Worm (Caenorhabditis elegans) whole organism, young adult: Measurements from ENCODE around the gene str-63.
"Not testable (repeated sequence)": the region's sequence is repeated elsewhere in the genome, so short reads cannot be mapped to it uniquely, and the experiment has no call there.

Source experiments
- B0261.1 ChIP-seq: sonication (generic microtip); optimal IDR thresholded peaks from 2 replicates; lab custom pipeline; 2016; ENCODE audit warnings: mild to moderate bottlenecking, missing genetic modification characterization, moderate library complexity, missing compliant biosample characterization
- B0336.3 ChIP-seq: fragments of 200-800 bp; sonication (Bioruptor generic); IDR thresholded peaks from 2 replicates; pipeline ENCODE4 v1.3.6; 2022; ENCODE audit warnings: missing genetic modification characterization, missing compliant biosample characterization
- D2030.7 ChIP-seq: fragments of 200-800 bp; sonication (Bioruptor generic); IDR thresholded peaks from 2 replicates; pipeline ENCODE4 v1.3.6; 2022; ENCODE audit warnings: missing genetic modification reagents, missing genetic modification characterization, missing compliant biosample characterization
- F23B12.7 ChIP-seq: sonication (generic microtip); optimal IDR thresholded peaks from 2 replicates; lab custom pipeline; 2017; ENCODE audit warnings: missing genetic modification characterization, mild to moderate bottlenecking, missing compliant biosample characterization, antibody characterized with exemption, moderate library complexity; ENCODE audit not compliant: insufficient read depth
- F33H1.4 ChIP-seq: fragments of 200-800 bp; sonication (Bioruptor generic); IDR thresholded peaks from 2 replicates; pipeline ENCODE4 v1.3.6; 2022; ENCODE audit warnings: missing genetic modification reagents, missing genetic modification characterization, missing compliant biosample characterization
- F49E8.2 ChIP-seq: sonication (generic microtip); optimal IDR thresholded peaks from 3 replicates; lab custom pipeline; 2017; ENCODE audit warnings: missing genetic modification characterization, mild to moderate bottlenecking, missing compliant biosample characterization, antibody characterized with exemption, moderate library complexity; ENCODE audit not compliant: insufficient read depth
- K11D2.4 ChIP-seq: fragments of 200-800 bp; sonication (Bioruptor generic); IDR thresholded peaks from 2 replicates; pipeline ENCODE4 v1.3.6; 2022; ENCODE audit warnings: missing genetic modification reagents, missing genetic modification characterization, missing compliant biosample characterization
- T07F8.4 ChIP-seq: sonication (generic microtip); optimal IDR thresholded peaks from 2 replicates; lab custom pipeline; 2016; ENCODE audit warnings: mild to moderate bottlenecking, missing genetic modification characterization, moderate library complexity, missing compliant biosample characterization
- Y53F4B.3 ChIP-seq: fragments of 200-800 bp; sonication (Bioruptor generic); IDR thresholded peaks from 2 replicates; pipeline ENCODE4 v1.3.6; 2022; ENCODE audit warnings: missing genetic modification reagents, missing genetic modification characterization, missing compliant biosample characterization
- Y56A3A.18 ChIP-seq: fragments of 200-800 bp; sonication (Bioruptor generic); IDR thresholded peaks from 2 replicates; pipeline ENCODE4 v1.3.6; 2022; ENCODE audit warnings: missing genetic modification reagents, missing genetic modification characterization, missing compliant biosample characterization
- Y67H2A.10 ChIP-seq: fragments of 200-800 bp; sonication (Bioruptor generic); conservative IDR thresholded peaks from 2 replicates; pipeline ENCODE4 v1.3.6; 2022; ENCODE audit warnings: missing genetic modification reagents, missing genetic modification characterization, missing compliant biosample characterization
- aptf-3 ChIP-seq: fragments of 200-800 bp; sonication (Bioruptor generic); IDR thresholded peaks from 2 replicates; pipeline ENCODE4 v1.3.6; 2022; ENCODE audit warnings: missing genetic modification characterization, missing compliant biosample characterization
- attf-3 ChIP-seq: fragments of 200-800 bp; sonication (Bioruptor generic); conservative IDR thresholded peaks from 2 replicates; pipeline ENCODE4 v1.3.6; 2022; ENCODE audit warnings: missing genetic modification reagents, missing genetic modification characterization, missing compliant biosample characterization
- cebp-2 ChIP-seq: fragments of 200-800 bp; sonication (Bioruptor generic); IDR thresholded peaks from 2 replicates; pipeline ENCODE4 v1.3.6; 2022; ENCODE audit warnings: missing genetic modification characterization, missing compliant biosample characterization
- ceh-40 ChIP-seq: fragments of 200-800 bp; sonication (Bioruptor generic); IDR thresholded peaks from 2 replicates; pipeline ENCODE4 v1.3.6; 2022; ENCODE audit warnings: missing genetic modification characterization, missing compliant biosample characterization
- ceh-58 ChIP-seq: fragments of 200-800 bp; sonication (Bioruptor generic); IDR thresholded peaks from 2 replicates; pipeline ENCODE4 v1.3.6; 2022; ENCODE audit warnings: missing genetic modification characterization, missing compliant biosample characterization
- dox-1 ChIP-seq: fragments of 200-800 bp; sonication (Bioruptor generic); IDR thresholded peaks from 2 replicates; pipeline ENCODE4 v1.3.6; 2022; ENCODE audit warnings: missing genetic modification reagents, missing genetic modification characterization, missing compliant biosample characterization
- egrh-3 ChIP-seq: fragments of 200-800 bp; sonication (Bioruptor generic); IDR thresholded peaks from 2 replicates; pipeline ENCODE4 v1.3.6; 2022; ENCODE audit warnings: missing genetic modification reagents, missing genetic modification characterization, missing compliant biosample characterization
- ekl-4 ChIP-seq: fragments of 200-800 bp; sonication (Bioruptor generic); IDR thresholded peaks from 2 replicates; pipeline ENCODE4 v1.3.6; 2022; ENCODE audit warnings: missing genetic modification reagents, missing genetic modification characterization, missing compliant biosample characterization
- hmg-1.2 ChIP-seq: fragments of 200-800 bp; sonication (Bioruptor generic); IDR thresholded peaks from 2 replicates; pipeline ENCODE4 v1.3.6; 2022; ENCODE audit warnings: missing genetic modification reagents, missing genetic modification characterization, missing compliant biosample characterization
- hmg-20 ChIP-seq: fragments of 200-800 bp; sonication (Bioruptor generic); IDR thresholded peaks from 2 replicates; pipeline ENCODE4 v1.3.6; 2022; ENCODE audit warnings: missing genetic modification reagents, missing genetic modification characterization, missing compliant biosample characterization
- let-526 ChIP-seq: fragments of 200-800 bp; sonication (Bioruptor generic); IDR thresholded peaks from 2 replicates; pipeline ENCODE4 v1.3.6; 2022; ENCODE audit warnings: missing genetic modification reagents, missing genetic modification characterization, missing compliant biosample characterization
- let-607 ChIP-seq, 2 experiments: fragments of 200-800 bp in 1 of 2; sonication (Bioruptor generic) in 1 of 2; sonication (generic microtip) in 1 of 2; optimal IDR thresholded peaks; 2 replicates each; lab custom pipeline; 2016 to 2018; ENCODE audit warnings: mild to moderate bottlenecking in 2 of 2, missing compliant biosample characterization in 2 of 2, missing genetic modification characterization in 2 of 2, moderate library complexity in 2 of 2, missing genotype in 1 of 2
- lin-26 ChIP-seq: fragments of 200-800 bp; sonication (Bioruptor generic); IDR thresholded peaks from 2 replicates; pipeline ENCODE4 v1.3.6; 2022; ENCODE audit warnings: missing genetic modification reagents, missing genetic modification characterization, missing compliant biosample characterization
- lsl-1 ChIP-seq: fragments of 200-800 bp; sonication (Bioruptor generic); optimal IDR thresholded peaks from 2 replicates; lab custom pipeline; 2018; ENCODE audit warnings: mild to moderate bottlenecking, missing genetic modification characterization, moderate library complexity, missing compliant biosample characterization
- madf-6 ChIP-seq: fragments of 200-800 bp; sonication (Bioruptor generic); IDR thresholded peaks from 2 replicates; pipeline ENCODE4 v1.3.6; 2022; ENCODE audit warnings: missing genetic modification reagents, missing genetic modification characterization, missing compliant biosample characterization
- madf-8 ChIP-seq: fragments of 200-800 bp; sonication (Bioruptor generic); conservative IDR thresholded peaks from 2 replicates; pipeline ENCODE4 v1.3.6; 2022; ENCODE audit warnings: missing genetic modification reagents, missing genetic modification characterization, missing compliant biosample characterization
- mcd-1 ChIP-seq: fragments of 200-800 bp; sonication (Bioruptor generic); IDR thresholded peaks from 2 replicates; pipeline ENCODE4 v1.3.6; 2022; ENCODE audit warnings: missing genetic modification reagents, missing genetic modification characterization, missing compliant biosample characterization
- nfya-2 ChIP-seq: fragments of 200-800 bp; sonication (Bioruptor generic); IDR thresholded peaks from 2 replicates; pipeline ENCODE4 v1.3.6; 2022; ENCODE audit warnings: missing genetic modification reagents, missing genetic modification characterization, missing compliant biosample characterization
- nhr-80 ChIP-seq: sonication (generic microtip); optimal IDR thresholded peaks from 2 replicates; lab custom pipeline; 2016; ENCODE audit warnings: missing genetic modification characterization, missing compliant biosample characterization
- nhr-90 ChIP-seq: sonication (generic microtip); optimal IDR thresholded peaks from 2 replicates; lab custom pipeline; 2016; ENCODE audit warnings: missing genotype, mild to moderate bottlenecking, missing genetic modification characterization, missing compliant biosample characterization
- pha-4 ChIP-seq: fragments of 150-350 bp; sonication (generic microtip); optimal IDR thresholded peaks from 2 replicates; lab custom pipeline; 2014; ENCODE audit warnings: missing biosample characterization, missing genetic modification reagents, missing genetic modification characterization
- rcor-1 ChIP-seq: fragments of 200-800 bp; sonication (Bioruptor generic); IDR thresholded peaks from 2 replicates; pipeline ENCODE4 v1.3.6; 2022; ENCODE audit warnings: missing genetic modification reagents, missing genetic modification characterization, missing compliant biosample characterization
- sdz-38 ChIP-seq: sonication (generic microtip); optimal IDR thresholded peaks from 2 replicates; lab custom pipeline; 2016; ENCODE audit warnings: missing genotype, missing genetic modification characterization, missing compliant biosample characterization
- snpc-1.1 ChIP-seq: sonication (generic microtip); optimal IDR thresholded peaks from 2 replicates; lab custom pipeline; 2017; ENCODE audit warnings: missing genetic modification characterization, mild to moderate bottlenecking, missing compliant biosample characterization, antibody characterized with exemption, moderate library complexity, missing genotype, missing genetic modification reagents; ENCODE audit not compliant: insufficient read depth
- snpc-1.3 ChIP-seq: sonication (generic microtip); optimal IDR thresholded peaks from 2 replicates; lab custom pipeline; 2017; ENCODE audit warnings: missing genetic modification characterization, mild to moderate bottlenecking, missing compliant biosample characterization, antibody characterized with exemption, moderate library complexity, missing genotype, missing genetic modification reagents; ENCODE audit not compliant: insufficient read depth
- snpc-4 ChIP-seq, 5 experiments: fragments of 150-350 bp in 1 of 5; sonication (generic microtip) in 4 of 5; optimal IDR thresholded peaks; 2 replicates each; lab custom pipeline; 2014 to 2018; ENCODE audit warnings: missing genetic modification characterization in 5 of 5, missing biosample characterization in 3 of 5, antibody characterized with exemption in 2 of 5, mild to moderate bottlenecking in 2 of 5, missing compliant biosample characterization in 2 of 5, missing genotype in 2 of 5, moderate library complexity in 2 of 5, missing genetic modification reagents in 1 of 5
- tlf-1 ChIP-seq: fragments of 200-800 bp; sonication (Bioruptor generic); optimal IDR thresholded peaks from 2 replicates; lab custom pipeline; 2018; ENCODE audit warnings: mild to moderate bottlenecking, missing genetic modification characterization, missing compliant biosample characterization
- zim-3 ChIP-seq: sonication (generic microtip); optimal IDR thresholded peaks from 2 replicates; lab custom pipeline; 2017; ENCODE audit warnings: mild to moderate bottlenecking, missing genetic modification characterization, moderate library complexity, missing compliant biosample characterization
- ztf-28 ChIP-seq: fragments of 200-800 bp; sonication (Bioruptor generic); IDR thresholded peaks from 2 replicates; pipeline ENCODE4 v1.3.6; 2022; ENCODE audit warnings: missing genetic modification reagents, missing genetic modification characterization, missing compliant biosample characterization

Gene str-63

ce11 chrV:3362475-3362874 lies 11.1 kb downstream of the str-63 start, which contains the start of gene C04E12.4:
Gene C04E12.4, plus strand, starts transcription at chrV:3362775.
- no peak for TF ChIP-seq pha-4 (tag; lab: Kevin White, UChicago)
- TF ChIP-seq F33H1.4 (GFP tag; lab: Robert Waterston, UW) = no peak
- no peak for TF ChIP-seq Y67H2A.10 (GFP tag; lab: Robert Waterston, UW)
- no peak for TF ChIP-seq egrh-3 (GFP tag; lab: Robert Waterston, UW)
- TF ChIP-seq F49E8.2 (tag; lab: Kevin White, UChicago) = no peak
- no peak for TF ChIP-seq nhr-90 (tag; lab: Kevin White, UChicago)
- no peak for TF ChIP-seq K11D2.4 (GFP tag; lab: Robert Waterston, UW)
- no peak for TF ChIP-seq Y53F4B.3 (GFP tag; lab: Robert Waterston, UW)
- no peak for TF ChIP-seq let-607 (tag; optimal IDR thresholded peaks at IDR 0.05; lab: Kevin White, UChicago)
- no peak for TF ChIP-seq lsl-1 (GFP tag; lab: Kevin White, UChicago)

ce11 chrV:3367773-3368172 lies 16.4 kb downstream of the str-63 start, which contains the start of gene C04E12.2:
Gene C04E12.2, plus strand, starts transcription at chrV:3368073.
- not testable (repeated sequence) for TF ChIP-seq F23B12.7 (tag; lab: Kevin White, UChicago); zim-3 (tag; lab: Kevin White, UChicago); ceh-40 (GFP tag; lab: Robert Waterston, UW)

- TF ChIP-seq madf-8 (no peak), tlf-1 (no peak), nfya-2 (GFP tag; lab: Robert Waterston, UW) (no peak), B0336.3 (GFP tag; lab: Robert Waterston, UW) (no peak), hmg-20 (GFP tag; lab: Robert Waterston, UW) (no peak), sdz-38 (tag; lab: Kevin White, UChicago) (no peak)
- TF ChIP-seq, all 124 proteins: peak for 0
Measured at ce11 chrV:3372673-3373072, 21.3 kb downstream of the str-63 start, which contains the start of gene srx-121. Gene srx-121, minus strand, starts transcription at chrV:3372773.

ce11 chrV:3376973-3377372 lies 25.6 kb downstream of the str-63 start, which contains the start of gene srbc-2:
Gene srbc-2, minus strand, starts transcription at chrV:3377073.
- TF ChIP-seq B0261.1 (tag; lab: Kevin White, UChicago) (no peak), snpc-4 (GFP tag; optimal IDR thresholded peaks at IDR 0.05; lab: Kevin White, UChicago) (no peak), snpc-4 (tag; optimal IDR thresholded peaks at IDR 0.05; lab: Kevin White, UChicago) (no peak), nhr-80 (tag; lab: Kevin White, UChicago) (no peak), rcor-1 (GFP tag; lab: Robert Waterston, UW) (no peak), Y67H2A.10 (GFP tag; lab: Robert Waterston, UW) (no peak), D2030.7 (GFP tag; lab: Robert Waterston, UW) (no peak), lin-26 (GFP tag; lab: Robert Waterston, UW) (no peak)

ce11 chrV:3388299-3388698 lies 36.9 kb downstream of the str-63 start:
- no peak for TF ChIP-seq mcd-1 (GFP tag; lab: Robert Waterston, UW)
- no peak for TF ChIP-seq ceh-58 (GFP tag; lab: Robert Waterston, UW)
- no peak for TF ChIP-seq snpc-4 (GFP tag; optimal IDR thresholded peaks at IDR 0.05; lab: Kevin White, UChicago)
- TF ChIP-seq snpc-4 (tag; optimal IDR thresholded peaks at IDR 0.05; lab: Kevin White, UChicago) = peak in 1 of 4 experiments; percentile 19
- no peak for TF ChIP-seq cebp-2 (GFP tag; lab: Robert Waterston, UW)
- TF ChIP-seq madf-6 (GFP tag; lab: Robert Waterston, UW) = no peak
- no peak for TF ChIP-seq snpc-1.3
- TF ChIP-seq attf-3 (GFP tag; lab: Robert Waterston, UW) = no peak
- 0 out of 2 replicates have a peak, but pooled peaks have one; percentile 12 for TF ChIP-seq Y56A3A.18 (GFP tag; lab: Robert Waterston, UW)
- no peak for TF ChIP-seq let-526
- no peak for TF ChIP-seq snpc-1.1 (tag; lab: Kevin White, UChicago)
- TF ChIP-seq hmg-1.2 (GFP tag; lab: Robert Waterston, UW) = peak; percentile 60
- no peak for TF ChIP-seq ekl-4 (GFP tag; lab: Robert Waterston, UW)
- no peak for TF ChIP-seq aptf-3 (GFP tag; lab: Robert Waterston, UW)
- peak; percentile 60 for TF ChIP-seq dox-1
- no peak for TF ChIP-seq ztf-28
- no peak for TF ChIP-seq T07F8.4
